Fruit fly (Drosophila melanogaster): Measurements from ENCODE around the gene DIP-gamma.

The DIP-gamma gene

DNA sequence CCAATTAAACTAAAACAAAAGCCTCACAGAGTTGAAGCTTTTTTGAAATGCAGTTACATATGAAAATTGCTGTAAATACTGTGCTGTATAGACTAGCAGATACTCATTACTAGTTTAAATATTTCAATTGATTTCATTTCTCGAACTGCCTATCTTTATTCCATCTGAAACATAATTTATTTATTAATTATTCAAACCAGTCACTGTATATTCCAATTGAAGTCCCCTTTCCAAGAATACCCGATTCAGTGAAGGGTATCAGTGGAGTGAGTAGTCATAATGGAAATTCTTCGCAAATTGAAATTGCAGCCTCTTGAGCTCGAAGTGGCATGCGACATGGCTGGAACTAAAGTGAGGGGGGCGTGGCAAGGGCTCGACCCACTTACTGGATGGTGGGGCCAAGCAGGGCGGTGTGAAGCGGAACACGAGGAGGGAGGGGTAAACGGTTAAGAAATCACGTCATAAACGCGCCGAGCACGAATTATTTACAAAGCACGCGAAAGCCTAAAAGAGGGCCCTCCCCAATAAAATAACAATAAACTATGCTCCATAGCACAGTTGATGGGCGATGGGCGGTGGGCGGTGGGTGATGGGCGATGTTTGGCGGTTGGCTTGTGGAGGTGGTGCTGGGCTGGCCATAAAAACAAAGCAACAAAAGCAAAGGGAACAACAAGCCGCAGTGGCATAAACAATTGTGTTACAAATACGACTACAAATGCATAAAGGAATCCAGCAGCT is 34.9 kb upstream of the DIP-gamma start:
- TF ChIP-seq CG6163 (GFP tag; IDR thresholded peaks at IDR 0.05) (peak; percentile 53; the same call in 2 of the 3 replicates), esn (GFP tag; optimal IDR thresholded peaks at IDR 0.05) (peak; percentile 52), Eip75B (GFP tag; optimal IDR thresholded peaks at IDR 0.05) (peak; percentile 44), Blimp-1 (GFP tag; optimal IDR thresholded peaks at IDR 0.05) (no peak), fd59A (GFP tag; optimal IDR thresholded peaks at IDR 0.05) (peak; percentile 2), dac (GFP tag; optimal IDR thresholded peaks at IDR 0.05) (no peak), CG31627 (GFP tag; optimal IDR thresholded peaks at IDR 0.05) (peak; percentile 52), svp (GFP tag) (peak; percentile 61), fd85E (GFP tag; optimal IDR thresholded peaks at IDR 0.05) (no peak), cyc (GFP tag; optimal IDR thresholded peaks at IDR 0.05) (peak; percentile 34), CG6854 (GFP tag; optimal IDR thresholded peaks at IDR 0.05) (no peak), Smox (GFP tag; optimal IDR thresholded peaks at IDR 0.05) (peak; percentile 46), CG11762 (GFP tag; optimal IDR thresholded peaks at IDR 0.05; ENCODE audit: insufficient read depth) (no peak), Ets21C (GFP tag; optimal IDR thresholded peaks at IDR 0.05) (no peak), Ets96B (tag; optimal IDR thresholded peaks at IDR 0.05) (peak; percentile 31), vri (GFP tag; optimal IDR thresholded peaks at IDR 0.05) (no peak), CG11294 (GFP tag; IDR thresholded peaks at IDR 0.05) (peak; percentile 20; the same call in 1 of the 2 replicates), net (GFP tag; optimal IDR thresholded peaks at IDR 0.05) (peak; percentile 22), CG10631 (GFP tag; optimal IDR thresholded peaks at IDR 0.05) (peak; percentile 48), Sox102F (GFP tag; optimal IDR thresholded peaks at IDR 0.05) (peak; percentile 43), CG10669 (GFP tag; optimal IDR thresholded peaks at IDR 0.05) (peak; percentile 53), Gug (GFP tag; IDR thresholded peaks at IDR 0.05) (peak; percentile 33; the same call in 1 of the 2 replicates), CG3032 (tag; optimal IDR thresholded peaks at IDR 0.05) (peak; percentile 49), CG1621 (tag; optimal IDR thresholded peaks at IDR 0.05) (peak; percentile 16), Sox14 (GFP tag; optimal IDR thresholded peaks at IDR 0.05) (peak; percentile 42), CG9139 (GFP tag; optimal IDR thresholded peaks at IDR 0.05) (no peak), CG6808 (GFP tag; optimal IDR thresholded peaks at IDR 0.05) (peak; percentile 6), CG6792 (GFP tag; optimal IDR thresholded peaks at IDR 0.05) (peak; percentile 36), Eip93F (GFP tag; optimal IDR thresholded peaks at IDR 0.05) (no peak), CG16779 (tag; optimal IDR thresholded peaks at IDR 0.05) (no peak), topi (GFP tag; optimal IDR thresholded peaks at IDR 0.05) (peak; percentile 39), CG6276 (GFP tag; optimal IDR thresholded peaks at IDR 0.05) (peak; percentile 24), Eip78C (GFP tag) (peak; percentile 81), eg (GFP tag; IDR thresholded peaks at IDR 0.05) (peak; percentile 77), dsx (GFP tag; optimal IDR thresholded peaks at IDR 0.05; ENCODE audit: poor library complexity, severe bottlenecking) (peak; percentile 22), CG7368 (GFP tag; optimal IDR thresholded peaks at IDR 0.05) (peak; percentile 16), OdsH (GFP tag; optimal IDR thresholded peaks at IDR 0.05) (peak; percentile 60), fkh (GFP tag; optimal IDR thresholded peaks at IDR 0.05) (no peak), CG15336 (GFP tag; IDR thresholded peaks at IDR 0.05) (peak; percentile 57; the same call in 1 of the 2 replicates), spab (GFP tag; optimal IDR thresholded peaks at IDR 0.05) (no peak), CG32006 (GFP tag; optimal IDR thresholded peaks at IDR 0.05) (peak; percentile 55), CG4318 (GFP tag; optimal IDR thresholded peaks at IDR 0.05) (peak; percentile 18), Sox15 (GFP tag; optimal IDR thresholded peaks at IDR 0.05) (peak; percentile 6), CG11902 (GFP tag; optimal IDR thresholded peaks at IDR 0.05) (peak; percentile 33), Hr39 (GFP tag; optimal IDR thresholded peaks at IDR 0.05) (peak; percentile 53), ss (GFP tag; optimal IDR thresholded peaks at IDR 0.05) (peak in 1 of 2 experiments; percentile 31), CG3919 (GFP tag; optimal IDR thresholded peaks at IDR 0.05) (peak; percentile 52), Lpt (GFP tag; optimal IDR thresholded peaks at IDR 0.05) (peak; percentile 0), CG8119 (GFP tag; IDR thresholded peaks at IDR 0.05) (peak; percentile 58), CG8319 (GFP tag; optimal IDR thresholded peaks at IDR 0.05) (peak; percentile 9)
